Worm (Caenorhabditis elegans): Measurements from ENCODE around the gene snx-17.

The snx-17 gene

ce11 chrX:13159005-13159404 is 36.9 kb upstream of the snx-17 start:
- TF ChIP-seq nhr-76 (tag; optimal IDR thresholded peaks at IDR 0.05) = no peak
- no peak for TF ChIP-seq mls-2 (tag; optimal IDR thresholded peaks at IDR 0.05)
- no peak for TF ChIP-seq snpc-4 (tag; optimal IDR thresholded peaks at IDR 0.05)
- no peak for TF ChIP-seq unc-39 (tag; optimal IDR thresholded peaks at IDR 0.05)
- TF ChIP-seq flh-1 (GFP tag; optimal IDR thresholded peaks at IDR 0.05) = no peak
- TF ChIP-seq mep-1 (tag; optimal IDR thresholded peaks at IDR 0.05) = no peak
- TF ChIP-seq unc-62 (GFP tag; optimal IDR thresholded peaks at IDR 0.05) = no peak
- TF ChIP-seq ceh-43 (GFP tag; optimal IDR thresholded peaks at IDR 0.05) = no peak
- no peak for TF ChIP-seq lin-32 (GFP tag; optimal IDR thresholded peaks at IDR 0.05)
- TF ChIP-seq mab-5 (tag; optimal IDR thresholded peaks at IDR 0.05) = no peak
- TF ChIP-seq ham-2 (GFP tag; optimal IDR thresholded peaks at IDR 0.05) = no peak
- TF ChIP-seq drap-1 (GFP tag; optimal IDR thresholded peaks at IDR 0.05) = no peak
- no peak for TF ChIP-seq cnd-1 (tag; optimal IDR thresholded peaks at IDR 0.05)
- TF ChIP-seq nhr-12 (tag; optimal IDR thresholded peaks at IDR 0.05) = no peak
- TF ChIP-seq zip-8 (tag; optimal IDR thresholded peaks at IDR 0.05) = no peak

ce11 chrX:13158487-13158886 is 36.4 kb upstream of the snx-17 start:
- no peak for TF ChIP-seq M03D4.4 (tag; optimal IDR thresholded peaks at IDR 0.05)
- TF ChIP-seq drap-1 (GFP tag; optimal IDR thresholded peaks at IDR 0.05) = no peak
- TF ChIP-seq nhr-2 (tag; optimal IDR thresholded peaks at IDR 0.05) = no peak
- TF ChIP-seq bed-3 (GFP tag; optimal IDR thresholded peaks at IDR 0.05) = no peak
- TF ChIP-seq lin-13 (tag; optimal IDR thresholded peaks at IDR 0.05) = no peak
- TF ChIP-seq snpc-4 (tag; optimal IDR thresholded peaks at IDR 0.05) = no peak
- TF ChIP-seq elt-1 (tag; optimal IDR thresholded peaks at IDR 0.05; ENCODE audit: borderline replicate concordance, insufficient read depth) = no peak
- TF ChIP-seq elt-3 (tag; optimal IDR thresholded peaks at IDR 0.05) = no peak
- TF ChIP-seq nhr-12 (tag; optimal IDR thresholded peaks at IDR 0.05) = no peak
- TF ChIP-seq pha-4 (tag; optimal IDR thresholded peaks at IDR 0.05) = no peak
- TF ChIP-seq flh-1 (GFP tag; optimal IDR thresholded peaks at IDR 0.05) = no peak
- no peak for TF ChIP-seq nhr-28 (tag; optimal IDR thresholded peaks at IDR 0.05)
- TF ChIP-seq unc-62 (GFP tag; optimal IDR thresholded peaks at IDR 0.05) = no peak
- TF ChIP-seq lin-32 (GFP tag; optimal IDR thresholded peaks at IDR 0.05) = no peak
- no peak for TF ChIP-seq sem-2 (GFP tag; optimal IDR thresholded peaks at IDR 0.05)
- TF ChIP-seq zip-8 (tag; optimal IDR thresholded peaks at IDR 0.05) = no peak
- TF ChIP-seq sptf-1 (tag; optimal IDR thresholded peaks at IDR 0.05) = no peak
- TF ChIP-seq ham-2 (GFP tag; optimal IDR thresholded peaks at IDR 0.05) = no peak

- TF ChIP-seq cnd-1 (tag; optimal IDR thresholded peaks at IDR 0.05) = no peak
- TF ChIP-seq nhr-28 (tag; optimal IDR thresholded peaks at IDR 0.05) = no peak
Observed at ce11 chrX:13157112-13157768, 35.1 kb upstream of the snx-17 start.

ce11 chrX:13155730-13156129 is 33.6 kb upstream of the snx-17 start:
- TF ChIP-seq tbx-8 (GFP tag; optimal IDR thresholded peaks at IDR 0.05) (no peak), ces-1 (GFP tag; optimal IDR thresholded peaks at IDR 0.05) (peak; percentile 11), bed-3 (GFP tag; optimal IDR thresholded peaks at IDR 0.05) (no peak), zip-8 (tag; optimal IDR thresholded peaks at IDR 0.05) (no peak), mep-1 (tag; optimal IDR thresholded peaks at IDR 0.05) (no peak)

ce11 chrX:13154514-13154913 is 32.4 kb upstream of the snx-17 start:
- peak; percentile 28 for TF ChIP-seq ces-1 (GFP tag; optimal IDR thresholded peaks at IDR 0.05)
- no peak for TF ChIP-seq nhr-2 (tag; optimal IDR thresholded peaks at IDR 0.05)

ce11 chrX:13147105-13147504 is 25.0 kb upstream of the snx-17 start:
- TF ChIP-seq sem-2 (GFP tag; optimal IDR thresholded peaks at IDR 0.05) = no peak
